Worm (Caenorhabditis elegans) whole organism, L2 larva: ENCODE results near the gene F58A6.5.

Source experiments
- C34F6.9 ChIP-seq: fragments of 150-350 bp; optimal IDR thresholded peaks from 2 replicates; lab custom pipeline; 2014; ENCODE audit warnings: missing biosample characterization, missing genetic modification characterization
- F13H6.1 ChIP-seq: sonication (generic microtip); optimal IDR thresholded peaks from 2 replicates; lab custom pipeline; 2016; ENCODE audit warnings: missing genetic modification characterization, missing compliant biosample characterization
- Y55F3AM.14 ChIP-seq: fragments of 200-800 bp; sonication (Bioruptor generic); optimal IDR thresholded peaks from 2 replicates; lab custom pipeline; 2018; ENCODE audit warnings: mild to moderate bottlenecking, missing genetic modification characterization, missing compliant biosample characterization
- alr-1 ChIP-seq: fragments of 150-350 bp; optimal IDR thresholded peaks from 2 replicates; lab custom pipeline; 2014; ENCODE audit warnings: missing biosample characterization, missing genetic modification characterization
- aly-2 ChIP-seq: fragments of 150-350 bp; optimal IDR thresholded peaks from 2 replicates; lab custom pipeline; 2014; ENCODE audit warnings: missing biosample characterization, missing genetic modification characterization
- ama-1 ChIP-seq: fragments of 150-350 bp; optimal IDR thresholded peaks from 2 replicates; lab custom pipeline; 2018; ENCODE audit warnings: inconsistent platforms
- blmp-1 ChIP-seq: sonication (generic microtip); optimal IDR thresholded peaks from 2 replicates; lab custom pipeline; 2017; ENCODE audit warnings: missing genetic modification characterization, mild to moderate bottlenecking, missing compliant biosample characterization, antibody characterized with exemption, moderate library complexity; ENCODE audit not compliant: insufficient read depth
- ceh-16 ChIP-seq: fragments of 150-350 bp; optimal IDR thresholded peaks from 2 replicates; lab custom pipeline; 2014; ENCODE audit warnings: missing biosample characterization, missing genetic modification characterization
- crh-2 ChIP-seq: sonication (generic microtip); optimal IDR thresholded peaks from 2 replicates; lab custom pipeline; 2017; ENCODE audit warnings: missing biosample characterization, missing genetic modification characterization
- egl-27 ChIP-seq: sonication (generic microtip); optimal IDR thresholded peaks from 3 replicates; lab custom pipeline; 2017; ENCODE audit warnings: missing biosample characterization, missing genetic modification reagents, missing genetic modification characterization
- elt-1 ChIP-seq: fragments of 150-350 bp; optimal IDR thresholded peaks from 2 replicates; lab custom pipeline; 2014; ENCODE audit warnings: missing biosample characterization, missing genetic modification characterization
- elt-3 ChIP-seq: sonication (generic microtip); optimal IDR thresholded peaks from 2 replicates; lab custom pipeline; 2017; ENCODE audit warnings: missing biosample characterization, missing genetic modification characterization
- fos-1 ChIP-seq: fragments of 150-350 bp; optimal IDR thresholded peaks from 2 replicates; lab custom pipeline; 2014; ENCODE audit warnings: missing biosample characterization, missing genetic modification characterization
- gmeb-1 ChIP-seq: fragments of 150-350 bp; optimal IDR thresholded peaks from 2 replicates; lab custom pipeline; 2014; ENCODE audit warnings: missing biosample characterization, missing genetic modification characterization
- lin-11 ChIP-seq: fragments of 150-350 bp; sonication (generic microtip); optimal IDR thresholded peaks from 2 replicates; lab custom pipeline; 2014; ENCODE audit warnings: missing biosample characterization, missing genetic modification characterization, inconsistent platforms, mixed read lengths
- lin-13 ChIP-seq: fragments of 150-350 bp; optimal IDR thresholded peaks from 2 replicates; lab custom pipeline; 2014; ENCODE audit warnings: missing biosample characterization, missing genetic modification reagents, missing genetic modification characterization
- lin-39 ChIP-seq: fragments of 150-350 bp; optimal IDR thresholded peaks from 2 replicates; lab custom pipeline; 2014; ENCODE audit warnings: missing biosample characterization, missing genetic modification reagents, missing genetic modification characterization
- nhr-12 ChIP-seq: fragments of 150-350 bp; optimal IDR thresholded peaks from 2 replicates; lab custom pipeline; 2014; ENCODE audit warnings: missing biosample characterization, missing genetic modification characterization
- nhr-23 ChIP-seq: fragments of 150-350 bp; optimal IDR thresholded peaks from 2 replicates; lab custom pipeline; 2014; ENCODE audit warnings: missing biosample characterization, missing genetic modification reagents, missing genetic modification characterization
- nhr-25 ChIP-seq: fragments of 150-350 bp; sonication (generic microtip); optimal IDR thresholded peaks from 3 replicates; lab custom pipeline; 2014; ENCODE audit warnings: missing biosample characterization, missing genetic modification characterization
- nhr-6 ChIP-seq: fragments of 150-350 bp; optimal IDR thresholded peaks from 2 replicates; lab custom pipeline; 2014; ENCODE audit warnings: missing biosample characterization, missing genetic modification characterization
- sem-4 ChIP-seq: fragments of 150-350 bp; optimal IDR thresholded peaks from 2 replicates; lab custom pipeline; 2014; ENCODE audit warnings: missing biosample characterization, missing genetic modification reagents, missing genetic modification characterization
- skn-1 ChIP-seq: sonication (generic microtip); optimal IDR thresholded peaks from 2 replicates; lab custom pipeline; 2017; ENCODE audit warnings: missing biosample characterization, missing genetic modification characterization
- sma-3 ChIP-seq: sonication (generic microtip); optimal IDR thresholded peaks from 2 replicates; lab custom pipeline; 2016; ENCODE audit warnings: missing genetic modification reagents, missing genetic modification characterization, missing compliant biosample characterization
- sma-9 ChIP-seq, 2 experiments: fragments of 150-350 bp in 1 of 2; sonication (generic microtip) in 1 of 2; optimal IDR thresholded peaks; 2 replicates each; lab custom pipeline; 2014 to 2016; ENCODE audit warnings: missing genetic modification characterization in 2 of 2, mild to moderate bottlenecking in 1 of 2, missing biosample characterization in 1 of 2, missing compliant biosample characterization in 1 of 2, missing genetic modification reagents in 1 of 2, moderate library complexity in 1 of 2
- unc-62 ChIP-seq: fragments of 150-350 bp; optimal IDR thresholded peaks from 2 replicates; lab custom pipeline; 2014; ENCODE audit warnings: missing biosample characterization, missing genetic modification reagents, missing genetic modification characterization
- ztf-1 ChIP-seq: fragments of 200-800 bp; sonication (Bioruptor generic); conservative IDR thresholded peaks from 2 replicates; pipeline ENCODE4 v1.3.6; 2022; ENCODE audit warnings: missing genetic modification characterization, missing compliant biosample characterization
- ztf-4 ChIP-seq: fragments of 150-350 bp; optimal IDR thresholded peaks from 2 replicates; lab custom pipeline; 2014; ENCODE audit warnings: missing biosample characterization, missing genetic modification characterization

The F58A6.5 gene

DNA sequence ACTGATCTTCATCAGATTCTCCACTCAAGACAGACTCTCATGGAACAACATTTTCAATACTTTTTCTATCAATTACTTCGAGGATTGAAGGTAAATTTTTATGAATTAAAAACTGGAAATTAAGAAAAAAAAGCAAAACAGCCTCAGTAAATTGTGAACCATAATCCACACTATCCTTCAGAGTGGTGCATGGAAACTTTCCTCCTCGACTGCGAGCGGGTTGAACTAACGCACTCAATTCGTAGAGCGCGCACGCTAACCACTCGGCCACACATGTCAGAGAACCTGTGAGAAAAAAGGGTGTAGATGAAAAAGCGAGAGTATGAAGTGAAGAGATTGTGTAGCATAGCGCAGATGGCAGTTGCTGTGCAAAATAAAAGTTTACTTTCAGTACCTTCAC lies 43.2 kb downstream of the F58A6.5 start (continued):
- TF ChIP-seq unc-62 (GFP tag; lab: Kevin White, UChicago) (no peak), ceh-16 (tag; lab: Kevin White, UChicago) (no peak), blmp-1 (peak; percentile 35)

DNA sequence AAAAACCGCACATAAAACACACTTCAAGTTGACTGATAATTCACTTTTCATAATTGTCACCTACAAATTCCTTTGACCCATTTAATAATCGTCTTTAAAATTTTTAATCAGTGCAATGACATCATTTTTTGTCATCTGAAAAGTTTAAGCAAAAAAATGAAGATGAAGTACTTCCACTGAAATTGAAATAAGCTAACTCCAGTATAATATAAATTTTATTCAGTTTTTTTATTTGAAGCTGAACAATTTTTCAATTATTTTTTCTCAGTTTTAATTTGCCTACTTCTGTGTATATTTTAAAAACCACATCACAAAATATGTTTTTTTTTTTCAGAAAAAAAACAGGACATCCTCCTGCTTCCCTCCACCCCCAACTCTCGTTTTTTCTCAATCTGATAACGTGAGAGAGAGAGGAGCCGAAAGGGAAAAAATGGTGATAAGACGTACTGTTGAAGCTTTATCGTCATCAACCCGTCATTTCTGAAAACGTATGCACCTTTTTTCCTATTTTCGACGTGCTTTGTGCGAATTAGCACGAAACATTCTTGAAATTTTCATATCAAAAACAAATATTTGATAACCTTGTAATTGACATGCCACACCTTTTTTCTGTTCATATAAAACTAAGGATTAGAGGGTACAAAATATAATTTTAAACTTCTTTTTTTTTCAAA lies 44.3 kb downstream of the F58A6.5 start, which contains the start of the genes C04G6.11 and mpk-2:
C04G6.11 (minus strand) TSS at position 51 of the 674 bp plus-strand sequence.
mpk-2 (plus strand) TSS at position 335 of the 674 bp plus-strand sequence.
- TF ChIP-seq fos-1 (tag; lab: Kevin White, UChicago) (peak; percentile 73), sma-3 (GFP tag; lab: Kevin White, UChicago) (no peak), F13H6.1 (tag; lab: Kevin White, UChicago) (peak; percentile 33), ama-1 (lab: Kevin White, UChicago) (no peak), sma-9 (GFP tag; optimal IDR thresholded peaks at IDR 0.05; lab: Kevin White, UChicago) (peak; percentile 59), sma-9 (tag; optimal IDR thresholded peaks at IDR 0.05; lab: Kevin White, UChicago) (no peak), crh-2 (peak; percentile 24), gmeb-1 (tag; lab: Kevin White, UChicago) (peak; percentile 25), Y55F3AM.14 (GFP tag; lab: Kevin White, UChicago) (no peak), nhr-12 (tag; lab: Kevin White, UChicago) (no peak)
- TF ChIP-seq, all 48 proteins: peak for 5

DNA sequence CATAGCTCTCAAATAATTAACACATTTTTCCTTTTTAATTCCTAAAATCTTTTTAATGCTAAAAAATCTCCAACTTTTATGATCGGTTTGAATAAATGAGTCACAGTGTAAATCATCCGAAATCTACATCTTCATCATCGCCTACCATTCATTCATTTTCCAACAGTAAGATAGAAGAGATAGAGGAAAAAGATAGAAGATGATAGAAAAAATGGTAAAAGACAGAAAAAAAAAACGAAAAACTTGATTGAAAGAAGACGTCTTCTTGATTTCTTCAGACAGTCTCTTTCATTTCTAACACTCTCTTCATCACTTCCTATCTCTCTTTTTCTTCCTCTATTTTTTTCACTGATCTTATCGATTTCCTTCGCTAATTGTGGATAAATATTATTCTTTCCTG lies 45.1 kb downstream of the F58A6.5 start:
- TF ChIP-seq ama-1 (lab: Kevin White, UChicago) (no peak), F13H6.1 (tag; lab: Kevin White, UChicago) (no peak), blmp-1 (peak; percentile 46), ztf-4 (no peak), fos-1 (tag; lab: Kevin White, UChicago) (peak; percentile 34)

DNA sequence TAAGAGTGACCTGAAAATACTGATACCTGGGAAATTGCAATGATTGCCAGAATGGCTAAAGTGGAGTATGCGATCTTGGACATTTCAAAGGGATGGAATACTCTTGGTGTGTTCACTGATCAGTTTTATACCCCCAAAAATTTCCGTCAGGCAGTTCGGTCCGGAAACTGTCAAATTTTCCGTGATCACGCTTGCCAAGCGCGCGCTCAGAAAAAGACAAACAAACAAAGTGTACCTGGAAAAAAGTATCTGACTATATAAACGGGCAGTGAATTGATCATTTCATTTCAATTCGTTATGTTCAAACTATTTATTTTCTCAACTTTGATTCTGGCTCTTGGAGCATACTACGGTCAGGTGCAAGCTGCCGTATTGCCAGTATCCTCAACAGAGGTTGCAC lies 46.5 kb downstream of the F58A6.5 start, which contains the start of the genes idpb-3 and idpb-1:
idpb-3 (minus strand) TSS at position 101 of the 400 bp plus-strand sequence.
idpb-1 (plus strand) TSS at position 284 of the 400 bp plus-strand sequence.
- TF ChIP-seq aly-2 (no peak), egl-27 (tag; lab: Kevin White, UChicago) (no peak), nhr-6 (tag; lab: Kevin White, UChicago) (no peak), nhr-12 (tag; lab: Kevin White, UChicago) (no peak), nhr-23 (tag; lab: Kevin White, UChicago) (no peak), lin-11 (no peak), sma-9 (GFP tag; optimal IDR thresholded peaks at IDR 0.05; lab: Kevin White, UChicago) (no peak), sma-9 (tag; optimal IDR thresholded peaks at IDR 0.05; lab: Kevin White, UChicago) (no peak), gmeb-1 (tag; lab: Kevin White, UChicago) (no peak), F13H6.1 (tag; lab: Kevin White, UChicago) (no peak), elt-1 (no peak), nhr-25 (tag; lab: Kevin White, UChicago) (no peak), crh-2 (no peak)

DNA sequence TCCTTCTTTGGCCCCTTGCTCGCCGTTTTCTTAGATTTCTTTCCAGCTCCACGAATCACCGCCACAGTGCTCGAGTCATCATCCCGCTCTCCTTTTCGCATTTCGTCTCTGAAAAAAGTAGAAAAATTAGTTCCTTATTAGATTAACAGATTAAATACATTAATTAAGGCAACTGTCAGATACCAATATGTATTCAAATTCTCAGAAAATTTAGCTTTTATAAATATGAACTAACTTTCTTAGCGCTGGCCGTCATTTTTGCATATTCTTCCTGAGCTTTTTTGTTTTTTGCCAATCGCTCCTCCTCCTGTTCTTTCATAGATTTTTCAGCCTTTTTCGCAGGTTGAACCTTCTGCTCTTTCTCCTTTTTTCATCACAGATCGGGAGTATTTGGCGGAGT lies 48.6 kb downstream of the F58A6.5 start, which contains the start of gene C04G6.6:
C04G6.6 (minus strand) TSS at position 101 of the 400 bp plus-strand sequence.
- no peak for TF ChIP-seq ceh-16 (tag; lab: Kevin White, UChicago)

DNA sequence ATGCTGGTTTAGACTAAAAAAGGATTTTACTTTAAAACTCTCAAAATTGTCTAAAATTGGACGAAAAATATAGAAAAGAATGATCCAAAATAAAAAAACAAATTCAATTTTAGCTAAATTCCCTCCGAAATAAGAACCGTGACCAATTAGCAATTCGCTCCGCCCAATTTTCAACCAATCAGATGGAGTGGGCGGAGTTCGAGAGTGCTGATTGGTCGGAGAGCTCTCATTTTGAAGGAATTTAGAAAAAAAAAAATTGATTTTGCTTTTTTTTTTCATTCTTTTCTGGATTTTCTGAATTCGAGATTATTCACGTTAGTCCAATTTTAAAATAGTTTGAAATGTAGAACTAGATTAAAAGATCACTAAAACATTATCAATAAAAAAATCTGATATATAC lies 49.2 kb downstream of the F58A6.5 start:
- TF ChIP-seq ztf-1 (GFP tag; lab: Robert Waterston, UW) = no peak
- no peak for TF ChIP-seq sem-4 (tag; lab: Kevin White, UChicago)
- TF ChIP-seq blmp-1 = no peak
- TF ChIP-seq skn-1 = no peak
- no peak for TF ChIP-seq crh-2
- TF ChIP-seq lin-13 (GFP tag; lab: Kevin White, UChicago) = no peak
- TF ChIP-seq nhr-6 (tag; lab: Kevin White, UChicago) = no peak
- TF ChIP-seq elt-3 (tag; lab: Kevin White, UChicago) = no peak
- TF ChIP-seq egl-27 (tag; lab: Kevin White, UChicago) = no peak
- no peak for TF ChIP-seq sma-9 (GFP tag; optimal IDR thresholded peaks at IDR 0.05; lab: Kevin White, UChicago)
- no peak for TF ChIP-seq sma-9 (tag; optimal IDR thresholded peaks at IDR 0.05; lab: Kevin White, UChicago)
- no peak for TF ChIP-seq alr-1
- no peak for TF ChIP-seq C34F6.9 (tag; lab: Kevin White, UChicago)
- TF ChIP-seq lin-39 (tag; lab: Kevin White, UChicago) = no peak
